Fruit fly (Drosophila melanogaster) whole organism, embryonic: Measurements from ENCODE around the gene CG4404.
A peak's percentile ranks its signal among the peaks of the same experiment; 100 is the strongest.

Source experiments
- CG10147 ChIP-seq: fragments of 200-800 bp; sonication (Bioruptor generic); optimal IDR thresholded peaks from 2 replicates; lab custom pipeline; 2019; ENCODE audit warnings: missing biosample characterization, mild to moderate bottlenecking, missing genetic modification characterization, moderate library complexity
- CG10209 ChIP-seq: fragments of 200-800 bp; sonication (Bioruptor generic); optimal IDR thresholded peaks from 3 replicates; lab custom pipeline; 2017; ENCODE audit warnings: missing biosample characterization, mild to moderate bottlenecking, missing genetic modification characterization, missing genetic modification reagents
- CG10431 ChIP-seq: fragments of 200-800 bp; sonication (Bioruptor generic); optimal IDR thresholded peaks from 3 replicates; lab custom pipeline; 2018; ENCODE audit warnings: missing biosample characterization, mild to moderate bottlenecking, missing genetic modification characterization
- CG11093 ChIP-seq: fragments of 200-800 bp; sonication (Bioruptor generic); IDR thresholded peaks from 3 replicates; pipeline ENCODE4 v1.3.6; 2022; ENCODE audit warnings: missing biosample characterization, missing genetic modification characterization
- CG11695 ChIP-seq: fragments of 200-800 bp; sonication (Bioruptor generic); IDR thresholded peaks from 3 replicates; pipeline ENCODE4 v1.3.6; 2022; ENCODE audit warnings: missing biosample characterization, missing genetic modification characterization
- CG11696 ChIP-seq: fragments of 200-800 bp; sonication (Bioruptor generic); IDR thresholded peaks from 2 replicates; pipeline ENCODE4 v1.3.6; 2022; ENCODE audit warnings: missing biosample characterization, missing genetic modification characterization
- CG11723 ChIP-seq: fragments of 200-800 bp; sonication (Bioruptor generic); optimal IDR thresholded peaks from 2 replicates; lab custom pipeline; 2017; ENCODE audit warnings: missing biosample characterization, mild to moderate bottlenecking, missing genetic modification characterization
- CG14860 ChIP-seq: fragments of 200-800 bp; sonication (Bioruptor generic); IDR thresholded peaks from 3 replicates; pipeline ENCODE4 v1.3.6; 2022; ENCODE audit warnings: missing biosample characterization, missing genetic modification characterization; ENCODE audit not compliant: partially characterized antibody
- CG15696 ChIP-seq: fragments of 200-800 bp; sonication (Bioruptor generic); optimal IDR thresholded peaks from 2 replicates; lab custom pipeline; 2019; ENCODE audit warnings: missing biosample characterization, mild to moderate bottlenecking, missing genetic modification characterization, moderate library complexity
- CG16813 ChIP-seq: fragments of 200-800 bp; sonication (Bioruptor generic); IDR thresholded peaks from 3 replicates; pipeline ENCODE4 v1.3.6; 2022; ENCODE audit warnings: missing biosample characterization, missing genetic modification characterization; ENCODE audit not compliant: partially characterized antibody
- CG18476 ChIP-seq: fragments of 200-800 bp; sonication (Bioruptor generic); optimal IDR thresholded peaks from 2 replicates; lab custom pipeline; 2016; ENCODE audit warnings: missing biosample characterization, mild to moderate bottlenecking, missing genetic modification characterization
- CG6254 ChIP-seq: fragments of 200-800 bp; sonication (Bioruptor generic); optimal IDR thresholded peaks from 3 replicates; lab custom pipeline; 2017; ENCODE audit warnings: mild to moderate bottlenecking, missing biosample characterization, missing genetic modification reagents, missing genetic modification characterization
- CG6813 ChIP-seq: fragments of 200-800 bp; sonication (Bioruptor generic); optimal IDR thresholded peaks from 2 replicates; lab custom pipeline; 2017; ENCODE audit warnings: missing biosample characterization, missing genetic modification characterization, mild to moderate bottlenecking, moderate library complexity, missing genetic modification reagents
- CG7372 ChIP-seq: fragments of 200-800 bp; sonication (Bioruptor generic); IDR thresholded peaks from 2 replicates; pipeline ENCODE4 v1.3.6; 2022; ENCODE audit warnings: missing biosample characterization, missing genetic modification characterization
- CG7839 ChIP-seq: fragments of 200-800 bp; sonication (Bioruptor generic); optimal IDR thresholded peaks from 3 replicates; lab custom pipeline; 2018; ENCODE audit warnings: missing biosample characterization, mild to moderate bottlenecking, missing genetic modification characterization, moderate library complexity
- CG7963 ChIP-seq: fragments of 200-800 bp; sonication (Bioruptor generic); IDR thresholded peaks from 3 replicates; pipeline ENCODE4 v1.3.6; 2022; ENCODE audit warnings: missing biosample characterization, missing genetic modification characterization; ENCODE audit not compliant: partially characterized antibody
- CG9215 ChIP-seq: fragments of 200-800 bp; sonication (Bioruptor generic); IDR thresholded peaks from 2 replicates; pipeline ENCODE4 v1.3.6; 2022; ENCODE audit warnings: missing biosample characterization, missing genetic modification characterization
- CG9727 ChIP-seq: fragments of 200-800 bp; sonication (Bioruptor generic); optimal IDR thresholded peaks from 3 replicates; lab custom pipeline; 2017; ENCODE audit warnings: missing biosample characterization, mild to moderate bottlenecking, missing genetic modification characterization
- Deaf1 ChIP-seq: fragments of 200-800 bp; optimal IDR thresholded peaks from 3 replicates; lab custom pipeline; 2019; ENCODE audit warnings: missing biosample characterization, mild to moderate bottlenecking, missing genetic modification characterization, moderate library complexity
- Ets65A ChIP-seq: fragments of 200-800 bp; sonication (Bioruptor generic); peaks from one replicate; lab custom pipeline; 2016; ENCODE audit warnings: missing biosample characterization, missing genetic modification characterization
- Gsc ChIP-seq: fragments of 200-800 bp; sonication (Bioruptor generic); IDR thresholded peaks from 2 replicates; pipeline ENCODE4 v1.3.6; 2022; ENCODE audit warnings: missing biosample characterization, missing genetic modification characterization
- Nf-YC ChIP-seq: fragments of 200-800 bp; optimal IDR thresholded peaks from 3 replicates; lab custom pipeline; 2019; ENCODE audit warnings: missing biosample characterization, mild to moderate bottlenecking, missing genetic modification characterization, moderate library complexity
- Spps ChIP-seq: fragments of 200-800 bp; sonication (Bioruptor generic); optimal IDR thresholded peaks from 2 replicates; lab custom pipeline; 2018; ENCODE audit warnings: missing biosample characterization, mild to moderate bottlenecking, missing genetic modification characterization
- Trl ChIP-seq, 3 experiments: fragments of >200 bp in 2 of 3; fragments of 200-800 bp in 1 of 3; sonication (Bioruptor generic) in 1 of 3; optimal IDR thresholded peaks; 2 replicates in 1 of 3; 3 replicates in 2 of 3; lab custom pipeline; 2016 to 2017; ENCODE audit warnings: missing biosample characterization in 1 of 3, missing genetic modification characterization in 1 of 3
- abd-A ChIP-seq: fragments of 200-800 bp; sonication (Bioruptor generic); optimal IDR thresholded peaks from 3 replicates; lab custom pipeline; 2019; ENCODE audit warnings: missing biosample characterization, mild to moderate bottlenecking, missing genetic modification characterization, moderate library complexity
- al ChIP-seq: fragments of 200-800 bp; sonication (Bioruptor generic); IDR thresholded peaks from 2 replicates; pipeline ENCODE4 v1.3.6; 2022; ENCODE audit warnings: missing biosample characterization, missing genetic modification characterization
- cg ChIP-seq: fragments of 200-800 bp; sonication (Bioruptor generic); optimal IDR thresholded peaks from 3 replicates; lab custom pipeline; 2019; ENCODE audit warnings: missing biosample characterization, mild to moderate bottlenecking, missing genetic modification characterization, moderate library complexity
- chm ChIP-seq: fragments of 200-800 bp; sonication (Bioruptor generic); IDR thresholded peaks from 2 replicates; pipeline ENCODE4 v1.3.6; 2022; ENCODE audit warnings: missing biosample characterization, missing genetic modification characterization
- en ChIP-seq: fragments of 200-800 bp; sonication (Bioruptor generic); optimal IDR thresholded peaks from 2 replicates; lab custom pipeline; 2016; ENCODE audit warnings: missing biosample characterization, missing genetic modification characterization
- esg ChIP-seq: fragments of 200-800 bp; sonication (Bioruptor generic); conservative IDR thresholded peaks from 2 replicates; pipeline ENCODE4 v1.3.6; 2022; ENCODE audit warnings: missing biosample characterization, missing genetic modification characterization
- grn ChIP-seq: fragments of 200-800 bp; sonication (Bioruptor generic); optimal IDR thresholded peaks from 3 replicates; lab custom pipeline; 2017; ENCODE audit warnings: missing biosample characterization, missing genetic modification characterization
- ind ChIP-seq: fragments of 200-800 bp; sonication (Bioruptor generic); optimal IDR thresholded peaks from 3 replicates; lab custom pipeline; 2016; ENCODE audit warnings: missing biosample characterization, missing genetic modification characterization
- lab ChIP-seq: fragments of 200-800 bp; sonication (Bioruptor generic); optimal IDR thresholded peaks from 3 replicates; lab custom pipeline; 2017; ENCODE audit warnings: missing biosample characterization, missing genetic modification characterization, mild to moderate bottlenecking, moderate library complexity, missing genetic modification reagents
- lbe ChIP-seq: fragments of 200-800 bp; sonication (Bioruptor generic); optimal IDR thresholded peaks from 2 replicates; lab custom pipeline; 2016; ENCODE audit warnings: missing biosample characterization, mild to moderate bottlenecking, missing genetic modification characterization
- nerfin-1 ChIP-seq: fragments of 200-800 bp; sonication (Bioruptor generic); optimal IDR thresholded peaks from 3 replicates; lab custom pipeline; 2019; ENCODE audit warnings: missing biosample characterization, mild to moderate bottlenecking, missing genetic modification characterization, moderate library complexity
- odd ChIP-seq: fragments of 200-800 bp; sonication (Bioruptor generic); optimal IDR thresholded peaks from 2 replicates; lab custom pipeline; 2017; ENCODE audit warnings: missing biosample characterization, mild to moderate bottlenecking, missing genetic modification characterization
- pb ChIP-seq: fragments of 200-800 bp; sonication (Bioruptor generic); optimal IDR thresholded peaks from 3 replicates; lab custom pipeline; 2016; ENCODE audit warnings: missing biosample characterization, missing genetic modification characterization
- pfk ChIP-seq: fragments of 200-800 bp; sonication (Bioruptor generic); optimal IDR thresholded peaks from 2 replicates; lab custom pipeline; 2018; ENCODE audit warnings: missing biosample characterization, mild to moderate bottlenecking, missing genetic modification characterization, moderate library complexity
- pros ChIP-seq: fragments of 200-800 bp; sonication (Bioruptor generic); optimal IDR thresholded peaks from 3 replicates; lab custom pipeline; 2019; ENCODE audit warnings: missing biosample characterization, mild to moderate bottlenecking, missing genetic modification characterization, moderate library complexity
- scrt ChIP-seq: fragments of 200-800 bp; sonication (Bioruptor generic); optimal IDR thresholded peaks from 2 replicates; lab custom pipeline; 2018; ENCODE audit warnings: missing biosample characterization, mild to moderate bottlenecking, missing genetic modification characterization, moderate library complexity
- sisA ChIP-seq: fragments of 200-800 bp; sonication (Bioruptor generic); IDR thresholded peaks from 2 replicates; pipeline ENCODE4 v1.3.6; 2022; ENCODE audit warnings: missing biosample characterization, missing genetic modification characterization
- sqz ChIP-seq: fragments of 200-800 bp; sonication (Bioruptor generic); optimal IDR thresholded peaks from 3 replicates; lab custom pipeline; 2018; ENCODE audit warnings: missing biosample characterization, mild to moderate bottlenecking, missing genetic modification characterization
- unpg ChIP-seq: fragments of 200-800 bp; sonication (Bioruptor generic); optimal IDR thresholded peaks from 3 replicates; lab custom pipeline; 2018; ENCODE audit warnings: missing biosample characterization, mild to moderate bottlenecking, missing genetic modification characterization, moderate library complexity
- vvl ChIP-seq: fragments of 200-800 bp; sonication (Bioruptor generic); IDR thresholded peaks from 2 replicates; pipeline ENCODE4 v1.3.6; 2022; ENCODE audit warnings: missing biosample characterization, missing genetic modification characterization

The CG4404 gene

DNA sequence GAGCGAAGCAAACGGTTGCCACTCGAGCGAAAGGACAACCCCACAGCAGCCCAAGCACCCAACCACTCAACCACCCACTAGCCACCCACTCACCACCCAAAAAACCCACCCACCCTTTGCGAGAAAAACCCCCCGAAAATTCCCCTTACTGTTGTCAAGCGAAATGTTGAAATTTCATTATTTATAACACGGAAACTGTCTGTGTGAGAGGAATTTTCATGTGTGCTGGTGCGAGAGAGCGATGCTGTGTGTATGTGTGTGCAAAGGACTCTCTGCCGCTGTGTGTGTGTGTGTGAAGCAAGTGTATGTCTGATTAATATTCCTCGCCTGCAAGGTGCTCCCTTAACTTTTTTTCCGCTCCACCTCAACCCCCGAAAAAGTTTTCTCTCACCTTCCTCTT, 24.0 kb upstream of the CG4404 start (continued):
- TF ChIP-seq abd-A (tag; lab: Kevin White, UChicago): peak; percentile 77
- no peak for TF ChIP-seq CG15696 (tag; lab: Kevin White, UChicago)
- TF ChIP-seq Gsc (GFP tag; lab: Robert Waterston, UW): no peak
- peak; percentile 68 for TF ChIP-seq pros (GFP tag; lab: Kevin White, UChicago)
- no peak for TF ChIP-seq unpg (GFP tag; lab: Kevin White, UChicago)
- no peak for TF ChIP-seq CG10431
- TF ChIP-seq CG14860 (GFP tag; lab: Robert Waterston, UW): no peak
- TF ChIP-seq nerfin-1 (tag; lab: Kevin White, UChicago): peak; percentile 55

- peak; percentile 54 for TF ChIP-seq nerfin-1 (tag; lab: Kevin White, UChicago)
- TF ChIP-seq pros (GFP tag; lab: Kevin White, UChicago): peak; percentile 82
- no peak for TF ChIP-seq lbe (GFP tag; lab: Kevin White, UChicago)
- no peak for TF ChIP-seq vvl (GFP tag; lab: Robert Waterston, UW)
- no peak for TF ChIP-seq Nf-YC
- no peak for TF ChIP-seq CG9727
- no peak for TF ChIP-seq sqz (GFP tag; lab: Kevin White, UChicago)
- TF ChIP-seq Ets65A (GFP tag; lab: Kevin White, UChicago): peak; percentile 75
- TF ChIP-seq cg: peak; percentile 13
- TF ChIP-seq CG7963 (GFP tag; lab: Robert Waterston, UW): no peak
These were observed 21.8 kb upstream of the CG4404 start for dm6 chrX:12927612-12928011.

- TF ChIP-seq al (GFP tag; lab: Robert Waterston, UW) (0 out of 2 replicates have a peak, but pooled peaks have one; percentile 16), ind (peak; percentile 32), CG6254 (GFP tag; lab: Kevin White, UChicago) (no peak), Spps (no peak), chm (GFP tag; lab: Robert Waterston, UW) (peak; percentile 58; the same call in 1 of the 2 replicates), pfk (no peak), Deaf1 (tag; lab: Kevin White, UChicago) (peak; percentile 10), pb (no peak), CG10209 (GFP tag; lab: Kevin White, UChicago) (peak; percentile 51), scrt (peak; percentile 59), CG6813 (GFP tag; lab: Kevin White, UChicago) (no peak), en (GFP tag; lab: Kevin White, UChicago) (no peak), CG9215 (GFP tag; lab: Robert Waterston, UW) (peak; percentile 42; the same call in 1 of the 2 replicates), odd (GFP tag; lab: Kevin White, UChicago) (peak; percentile 0), sisA (GFP tag; lab: Robert Waterston, UW) (peak; percentile 69; the same call in 1 of the 2 replicates), CG7839 (peak; percentile 74), CG11696 (GFP tag; lab: Robert Waterston, UW) (0 out of 2 replicates have a peak, but pooled peaks have one; percentile 21), unpg (GFP tag; lab: Kevin White, UChicago) (peak; percentile 22), Trl (optimal IDR thresholded peaks at IDR 0.05; lab: Kevin White, UChicago) (peak; percentile 79 to 81), Trl (GFP tag; optimal IDR thresholded peaks at IDR 0.05; lab: Kevin White, UChicago) (no peak), esg (GFP tag; lab: Robert Waterston, UW) (peak; percentile 24; the same call in 1 of the 2 replicates), CG11093 (GFP tag; lab: Robert Waterston, UW) (peak; percentile 65; the same call in 2 of the 3 replicates), CG16813 (no peak), CG7372 (GFP tag; lab: Robert Waterston, UW) (peak; percentile 62; the same call in 1 of the 2 replicates), CG10147 (GFP tag; lab: Kevin White, UChicago) (no peak), CG11695 (GFP tag; lab: Robert Waterston, UW) (peak; percentile 76), CG18476 (GFP tag; lab: Kevin White, UChicago) (no peak), lab (GFP tag; lab: Kevin White, UChicago) (peak; percentile 74), grn (GFP tag; lab: Kevin White, UChicago) (no peak), CG11723 (GFP tag; lab: Kevin White, UChicago) (no peak)
These were observed 19.8 kb upstream of the CG4404 start for dm6 chrX:12925426-12926256.
